Fruit fly (Drosophila melanogaster): ENCODE measurements around the gene CG43102.

DNA sequence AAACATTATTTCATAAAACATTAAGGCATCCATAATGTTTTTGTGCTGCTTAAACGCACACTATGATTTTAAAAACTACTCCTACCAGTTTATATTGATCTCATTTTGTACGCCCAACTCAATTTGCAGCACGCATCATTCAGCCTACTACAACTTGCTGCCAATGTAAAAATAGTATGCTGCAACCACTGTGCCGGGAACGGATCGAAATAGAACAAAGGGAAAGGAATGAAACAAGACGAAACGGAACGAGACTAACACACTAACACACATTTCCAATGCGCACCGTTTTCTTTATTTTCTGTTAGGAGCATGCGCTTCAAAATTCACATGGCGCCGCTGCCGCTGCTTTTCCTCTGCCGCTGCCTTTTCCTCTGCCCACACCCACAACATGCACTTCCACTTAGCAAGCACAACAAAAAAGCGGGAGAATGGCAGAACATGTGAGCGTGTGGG, 17.3 kb downstream of the CG43102 start:
- no peak for TF ChIP-seq CG8478 (optimal IDR thresholded peaks at IDR 0.05)
- no peak for TF ChIP-seq CTCF (optimal IDR thresholded peaks at IDR 0.05)

Data from S2 (cell line).